Worm (Caenorhabditis elegans) whole organism, mixed stage, embryonic: Measurements from ENCODE around the gene cbp-2.

ENCODE experiments used
- lin-32 ChIP-seq: fragments of 200-800 bp; sonication (Bioruptor generic); optimal IDR thresholded peaks from 2 replicates; lab custom pipeline; 2018; ENCODE audit warnings: mild to moderate bottlenecking, missing genetic modification characterization, missing compliant biosample characterization
- unc-62 ChIP-seq: fragments of 150-350 bp; optimal IDR thresholded peaks from 2 replicates; lab custom pipeline; 2014; ENCODE audit warnings: missing biosample characterization, missing genetic modification reagents, missing genetic modification characterization

- no peak for TF ChIP-seq unc-62 (GFP tag; lab: Kevin White, UChicago)
- no peak for TF ChIP-seq lin-32 (GFP tag; lab: Kevin White, UChicago)
Observed at ce11 chrIII:9878828-9879227, 44.1 kb upstream of the cbp-2 start, which contains the start of gene ZK757.2.
